Fruit fly (Drosophila melanogaster): Measurements from ENCODE around the gene CG13313.

Gene CG13313

dm6 chr3L:8950955-8951354 is 7.7 kb upstream of the CG13313 start:
- TF ChIP-seq CG4318 (GFP tag; optimal IDR thresholded peaks at IDR 0.05) (no peak), CG10669 (GFP tag; optimal IDR thresholded peaks at IDR 0.05) (no peak), svp (GFP tag) (no peak), Sox102F (GFP tag; optimal IDR thresholded peaks at IDR 0.05) (no peak), CG11902 (GFP tag; optimal IDR thresholded peaks at IDR 0.05) (no peak), CG1621 (tag; optimal IDR thresholded peaks at IDR 0.05) (no peak), CG3919 (GFP tag; optimal IDR thresholded peaks at IDR 0.05) (no peak), CG6276 (GFP tag; optimal IDR thresholded peaks at IDR 0.05) (peak; percentile 3), eg (GFP tag; IDR thresholded peaks at IDR 0.05) (0 out of 3 replicates have a peak, but pooled peaks have one; percentile 17), CG32006 (GFP tag; optimal IDR thresholded peaks at IDR 0.05) (peak; percentile 18), CG15336 (GFP tag; IDR thresholded peaks at IDR 0.05) (peak; percentile 41)

dm6 chr3L:8951507-8951906 is 7.2 kb upstream of the CG13313 start:
- TF ChIP-seq fkh (GFP tag; optimal IDR thresholded peaks at IDR 0.05) (peak; percentile 50), CG11294 (GFP tag; IDR thresholded peaks at IDR 0.05) (no peak)

- TF ChIP-seq CG3919 (GFP tag; optimal IDR thresholded peaks at IDR 0.05) (no peak), dac (GFP tag; optimal IDR thresholded peaks at IDR 0.05) (no peak), Met (GFP tag; optimal IDR thresholded peaks at IDR 0.05) (no peak), Lpt (GFP tag; optimal IDR thresholded peaks at IDR 0.05) (no peak), fkh (GFP tag; optimal IDR thresholded peaks at IDR 0.05) (no peak), Sox14 (GFP tag; optimal IDR thresholded peaks at IDR 0.05) (no peak), CG11762 (GFP tag; optimal IDR thresholded peaks at IDR 0.05; ENCODE audit: insufficient read depth) (no peak), eg (GFP tag; IDR thresholded peaks at IDR 0.05) (no peak), OdsH (GFP tag; optimal IDR thresholded peaks at IDR 0.05) (no peak), CG8632 (GFP tag; optimal IDR thresholded peaks at IDR 0.05) (no peak), CG34406 (GFP tag; optimal IDR thresholded peaks at IDR 0.05) (no peak), Gug (GFP tag; IDR thresholded peaks at IDR 0.05) (no peak), Eip93F (GFP tag; optimal IDR thresholded peaks at IDR 0.05) (no peak), Ets96B (tag; optimal IDR thresholded peaks at IDR 0.05) (no peak), CG16779 (tag; optimal IDR thresholded peaks at IDR 0.05) (no peak), pdm3 (GFP tag; optimal IDR thresholded peaks at IDR 0.05) (no peak), topi (GFP tag; optimal IDR thresholded peaks at IDR 0.05) (no peak), CG32006 (GFP tag; optimal IDR thresholded peaks at IDR 0.05) (no peak)
Observed at dm6 chr3L:8952549-8953198, 6.0 kb upstream of the CG13313 start.

dm6 chr3L:8953199-8953956 is 5.3 kb upstream of the CG13313 start:
- TF ChIP-seq CG3032 (tag; optimal IDR thresholded peaks at IDR 0.05) = peak; percentile 71
- TF ChIP-seq CG10669 (GFP tag; optimal IDR thresholded peaks at IDR 0.05) = peak; percentile 67
- TF ChIP-seq CG8319 (GFP tag; optimal IDR thresholded peaks at IDR 0.05) = no peak
- TF ChIP-seq CG8632 (GFP tag; optimal IDR thresholded peaks at IDR 0.05) = peak; percentile 47
- TF ChIP-seq Eip75B (GFP tag; optimal IDR thresholded peaks at IDR 0.05) = peak; percentile 76
- peak; percentile 7 for TF ChIP-seq fkh (GFP tag; optimal IDR thresholded peaks at IDR 0.05)
- peak; percentile 44 for TF ChIP-seq CG31627 (GFP tag; optimal IDR thresholded peaks at IDR 0.05)
- no peak for TF ChIP-seq svp (GFP tag)
- TF ChIP-seq Eip78C (GFP tag) = peak; percentile 91
- TF ChIP-seq fd59A (GFP tag; optimal IDR thresholded peaks at IDR 0.05) = peak; percentile 51
- peak; percentile 53 for TF ChIP-seq CG3919 (GFP tag; optimal IDR thresholded peaks at IDR 0.05)
- peak; percentile 46 for TF ChIP-seq dsx (GFP tag; optimal IDR thresholded peaks at IDR 0.05; ENCODE audit: poor library complexity, severe bottlenecking)
- TF ChIP-seq Hr39 (GFP tag; optimal IDR thresholded peaks at IDR 0.05) = peak; percentile 29
- TF ChIP-seq Sox14 (GFP tag; optimal IDR thresholded peaks at IDR 0.05) = peak; percentile 66
- TF ChIP-seq pdm3 (GFP tag; optimal IDR thresholded peaks at IDR 0.05) = peak; percentile 63
- TF ChIP-seq CG6163 (GFP tag; IDR thresholded peaks at IDR 0.05) = no peak; the same call in 2 of the 3 replicates
- TF ChIP-seq CG16779 (tag; optimal IDR thresholded peaks at IDR 0.05) = peak; percentile 80
- peak; percentile 38 for TF ChIP-seq CG11762 (GFP tag; optimal IDR thresholded peaks at IDR 0.05; ENCODE audit: insufficient read depth)
- TF ChIP-seq salr (GFP tag; optimal IDR thresholded peaks at IDR 0.05) = peak in 1 of 2 experiments; percentile 60
- TF ChIP-seq CG9139 (GFP tag; optimal IDR thresholded peaks at IDR 0.05) = peak; percentile 36
- TF ChIP-seq CG8119 (GFP tag; IDR thresholded peaks at IDR 0.05) = peak; percentile 68; the same call in 2 of the 3 replicates
- no peak for TF ChIP-seq Sox15 (GFP tag; optimal IDR thresholded peaks at IDR 0.05)
- TF ChIP-seq acj6 (GFP tag; optimal IDR thresholded peaks at IDR 0.05) = peak; percentile 42
- peak; percentile 46 for TF ChIP-seq achi (GFP tag; optimal IDR thresholded peaks at IDR 0.05)
- peak; percentile 55 for TF ChIP-seq CG6792 (GFP tag; optimal IDR thresholded peaks at IDR 0.05)
- peak; percentile 72; the same call in 1 of the 2 replicates for TF ChIP-seq CG15336 (GFP tag; IDR thresholded peaks at IDR 0.05)
- peak; percentile 35 for TF ChIP-seq Eip93F (GFP tag; optimal IDR thresholded peaks at IDR 0.05)

Measured in whole organism, prepupa.